Worm (Caenorhabditis elegans) whole organism, L2 larva: Measurements from ENCODE around the gene F13C5.1.

ENCODE experiments used
- C34F6.9 ChIP-seq: fragments of 150-350 bp; optimal IDR thresholded peaks from 2 replicates; lab custom pipeline; 2014; ENCODE audit warnings: missing biosample characterization, missing genetic modification characterization
- R02D3.7 ChIP-seq: fragments of 150-350 bp; optimal IDR thresholded peaks from 2 replicates; lab custom pipeline; 2014; ENCODE audit warnings: missing biosample characterization, missing genetic modification characterization
- ZK546.5 ChIP-seq: sonication (generic microtip); optimal IDR thresholded peaks from 2 replicates; lab custom pipeline; 2017; ENCODE audit warnings: missing biosample characterization, missing genetic modification characterization
- alr-1 ChIP-seq: fragments of 150-350 bp; optimal IDR thresholded peaks from 2 replicates; lab custom pipeline; 2014; ENCODE audit warnings: missing biosample characterization, missing genetic modification characterization
- blmp-1 ChIP-seq: sonication (generic microtip); optimal IDR thresholded peaks from 2 replicates; lab custom pipeline; 2017; ENCODE audit warnings: missing genetic modification characterization, mild to moderate bottlenecking, missing compliant biosample characterization, antibody characterized with exemption, moderate library complexity; ENCODE audit not compliant: insufficient read depth
- ceh-16 ChIP-seq: fragments of 150-350 bp; optimal IDR thresholded peaks from 2 replicates; lab custom pipeline; 2014; ENCODE audit warnings: missing biosample characterization, missing genetic modification characterization
- dmd-4 ChIP-seq: sonication (generic microtip); optimal IDR thresholded peaks from 2 replicates; lab custom pipeline; 2017; ENCODE audit warnings: missing biosample characterization, missing genetic modification characterization
- egl-27 ChIP-seq: sonication (generic microtip); optimal IDR thresholded peaks from 3 replicates; lab custom pipeline; 2017; ENCODE audit warnings: missing biosample characterization, missing genetic modification reagents, missing genetic modification characterization
- elt-3 ChIP-seq: sonication (generic microtip); optimal IDR thresholded peaks from 2 replicates; lab custom pipeline; 2017; ENCODE audit warnings: missing biosample characterization, missing genetic modification characterization
- fos-1 ChIP-seq: fragments of 150-350 bp; optimal IDR thresholded peaks from 2 replicates; lab custom pipeline; 2014; ENCODE audit warnings: missing biosample characterization, missing genetic modification characterization
- gmeb-1 ChIP-seq: fragments of 150-350 bp; optimal IDR thresholded peaks from 2 replicates; lab custom pipeline; 2014; ENCODE audit warnings: missing biosample characterization, missing genetic modification characterization
- lin-11 ChIP-seq: fragments of 150-350 bp; sonication (generic microtip); optimal IDR thresholded peaks from 2 replicates; lab custom pipeline; 2014; ENCODE audit warnings: missing biosample characterization, missing genetic modification characterization, inconsistent platforms, mixed read lengths
- lin-39 ChIP-seq: fragments of 150-350 bp; optimal IDR thresholded peaks from 2 replicates; lab custom pipeline; 2014; ENCODE audit warnings: missing biosample characterization, missing genetic modification reagents, missing genetic modification characterization
- lsy-2 ChIP-seq, 2 experiments: fragments of 150-350 bp in 1 of 2; sonication (generic microtip) in 1 of 2; optimal IDR thresholded peaks; 2 replicates each; lab custom pipeline; 2014 to 2017; ENCODE audit warnings: missing biosample characterization in 2 of 2, missing genetic modification characterization in 2 of 2
- mdl-1 ChIP-seq, 2 experiments: fragments of 150-350 bp in 1 of 2; sonication (generic microtip) in 1 of 2; optimal IDR thresholded peaks; 2 replicates each; lab custom pipeline; 2017; ENCODE audit warnings: missing biosample characterization in 2 of 2, missing genetic modification characterization in 2 of 2
- nhr-10 ChIP-seq: sonication (generic microtip); optimal IDR thresholded peaks from 2 replicates; lab custom pipeline; 2017; ENCODE audit warnings: missing biosample characterization, missing genetic modification characterization
- nhr-12 ChIP-seq: fragments of 150-350 bp; optimal IDR thresholded peaks from 2 replicates; lab custom pipeline; 2014; ENCODE audit warnings: missing biosample characterization, missing genetic modification characterization
- nhr-129 ChIP-seq: fragments of 150-350 bp; optimal IDR thresholded peaks from 2 replicates; lab custom pipeline; 2014; ENCODE audit warnings: missing biosample characterization, missing genetic modification characterization
- nhr-21 ChIP-seq: fragments of 150-350 bp; optimal IDR thresholded peaks from 2 replicates; lab custom pipeline; 2014; ENCODE audit warnings: missing biosample characterization, missing genetic modification characterization
- nhr-237 ChIP-seq: fragments of 150-350 bp; optimal IDR thresholded peaks from 2 replicates; lab custom pipeline; 2014; ENCODE audit warnings: missing biosample characterization, missing genetic modification characterization
- nhr-25 ChIP-seq: fragments of 150-350 bp; sonication (generic microtip); optimal IDR thresholded peaks from 3 replicates; lab custom pipeline; 2014; ENCODE audit warnings: missing biosample characterization, missing genetic modification characterization
- nhr-6 ChIP-seq: fragments of 150-350 bp; optimal IDR thresholded peaks from 2 replicates; lab custom pipeline; 2014; ENCODE audit warnings: missing biosample characterization, missing genetic modification characterization
- nhr-77 ChIP-seq: fragments of 150-350 bp; optimal IDR thresholded peaks from 2 replicates; lab custom pipeline; 2014; ENCODE audit warnings: missing biosample characterization, missing genetic modification characterization
- skn-1 ChIP-seq: sonication (generic microtip); optimal IDR thresholded peaks from 2 replicates; lab custom pipeline; 2017; ENCODE audit warnings: missing biosample characterization, missing genetic modification characterization
- sma-9 ChIP-seq, 2 experiments: fragments of 150-350 bp in 1 of 2; sonication (generic microtip) in 1 of 2; optimal IDR thresholded peaks; 2 replicates each; lab custom pipeline; 2014 to 2016; ENCODE audit warnings: missing genetic modification characterization in 2 of 2, mild to moderate bottlenecking in 1 of 2, missing biosample characterization in 1 of 2, missing compliant biosample characterization in 1 of 2, missing genetic modification reagents in 1 of 2, moderate library complexity in 1 of 2
- snpc-4 ChIP-seq: fragments of 150-350 bp; optimal IDR thresholded peaks from 2 replicates; lab custom pipeline; 2014; ENCODE audit warnings: missing biosample characterization, missing genetic modification characterization
- unc-39 ChIP-seq: fragments of 150-350 bp; optimal IDR thresholded peaks from 2 replicates; lab custom pipeline; 2014; ENCODE audit warnings: missing biosample characterization, missing genetic modification characterization
- unc-55 ChIP-seq: fragments of 150-350 bp; sonication (generic microtip); optimal IDR thresholded peaks from 3 replicates; lab custom pipeline; 2014; ENCODE audit warnings: missing biosample characterization, missing genetic modification reagents, missing genetic modification characterization
- ztf-11 ChIP-seq: sonication (generic microtip); optimal IDR thresholded peaks from 2 replicates; lab custom pipeline; 2017; ENCODE audit warnings: missing biosample characterization, missing genetic modification characterization
- ztf-4 ChIP-seq: fragments of 150-350 bp; optimal IDR thresholded peaks from 2 replicates; lab custom pipeline; 2014; ENCODE audit warnings: missing biosample characterization, missing genetic modification characterization

Gene F13C5.1

ce11 chrX:601860-602259 lies at the start of gene F13C5.1:
TSS of gene F13C5.1 (plus strand) at chrX:602160.
- TF ChIP-seq egl-27 = no peak
- TF ChIP-seq nhr-25 (tag; lab: Kevin White, UChicago) = no peak
- no peak for TF ChIP-seq skn-1 (tag; lab: Kevin White, UChicago)
- no peak for TF ChIP-seq nhr-21
- no peak for TF ChIP-seq elt-3 (tag; lab: Kevin White, UChicago)
- no peak for TF ChIP-seq gmeb-1 (tag; lab: Kevin White, UChicago)
- no peak for TF ChIP-seq nhr-6 (tag; lab: Kevin White, UChicago)
- TF ChIP-seq dmd-4 (tag; lab: Kevin White, UChicago) = no peak
- TF ChIP-seq unc-39 (tag; lab: Kevin White, UChicago) = no peak
- no peak for TF ChIP-seq lin-39 (tag; lab: Kevin White, UChicago)
- no peak for TF ChIP-seq unc-55 (GFP tag; lab: Kevin White, UChicago)
- TF ChIP-seq ztf-11 (tag; lab: Kevin White, UChicago) = no peak
- TF ChIP-seq ztf-4 (tag; lab: Kevin White, UChicago) = no peak
- TF ChIP-seq sma-9 (GFP tag; optimal IDR thresholded peaks at IDR 0.05; lab: Kevin White, UChicago) = no peak
- no peak for TF ChIP-seq sma-9 (tag; optimal IDR thresholded peaks at IDR 0.05; lab: Kevin White, UChicago)
- TF ChIP-seq, all 48 proteins: peak for 0

DNA sequence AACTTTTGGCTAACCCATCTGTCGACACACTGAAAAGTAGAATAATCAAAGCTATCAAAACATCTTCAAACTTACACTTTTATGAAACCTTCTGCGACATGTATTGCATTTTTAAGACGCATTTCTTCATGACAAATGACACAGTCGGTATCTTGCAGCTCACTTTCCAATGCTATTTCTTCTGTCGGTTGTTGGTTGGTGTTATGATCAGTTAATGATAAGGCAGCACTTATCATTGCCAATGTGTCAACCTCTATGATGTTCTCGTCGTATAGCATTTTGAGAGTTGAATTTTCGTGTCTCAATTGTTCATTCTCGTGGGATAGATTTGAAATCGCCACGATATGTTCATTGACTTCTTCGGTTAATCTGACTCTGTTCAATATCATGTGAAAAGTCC lies 48.5 kb upstream of the F13C5.1 start:
- TF ChIP-seq lin-11 (tag; lab: Kevin White, UChicago) (no peak), ZK546.5 (no peak), fos-1 (peak; percentile 97), skn-1 (tag; lab: Kevin White, UChicago) (no peak), mdl-1 (tag; optimal IDR thresholded peaks at IDR 0.05; lab: Kevin White, UChicago) (no peak), nhr-77 (no peak), unc-39 (tag; lab: Kevin White, UChicago) (no peak), sma-9 (GFP tag; optimal IDR thresholded peaks at IDR 0.05; lab: Kevin White, UChicago) (peak; percentile 5), sma-9 (tag; optimal IDR thresholded peaks at IDR 0.05; lab: Kevin White, UChicago) (no peak)
- TF ChIP-seq, all 48 proteins: peak for 2

ce11 chrX:553875-554274 lies 48.1 kb upstream of the F13C5.1 start, which contains the start of gene F57C12.6:
TSS of gene F57C12.6 (minus strand) at chrX:553975.
- TF ChIP-seq lin-39 (tag; lab: Kevin White, UChicago) (no peak), nhr-25 (tag; lab: Kevin White, UChicago) (no peak), blmp-1 (no peak)

ce11 chrX:555043-555791 lies 46.7 kb upstream of the F13C5.1 start:
- TF ChIP-seq fos-1 (peak; percentile 64), nhr-21 (no peak)

ce11 chrX:557195-557594 lies 44.8 kb upstream of the F13C5.1 start, which contains the start of gene hlh-19:
TSS of gene hlh-19 (minus strand) at chrX:557295.
- TF ChIP-seq ztf-11 (tag; lab: Kevin White, UChicago) (no peak), nhr-237 (tag; lab: Kevin White, UChicago) (no peak), C34F6.9 (tag; lab: Kevin White, UChicago) (no peak), ceh-16 (no peak), nhr-129 (tag; lab: Kevin White, UChicago) (no peak), nhr-12 (no peak), nhr-25 (tag; lab: Kevin White, UChicago) (no peak), blmp-1 (no peak), nhr-10 (tag; lab: Kevin White, UChicago) (no peak), lsy-2 (tag; optimal IDR thresholded peaks at IDR 0.05; lab: Kevin White, UChicago) (no peak), alr-1 (tag; lab: Kevin White, UChicago) (no peak), elt-3 (tag; lab: Kevin White, UChicago) (no peak), R02D3.7 (tag; lab: Kevin White, UChicago) (no peak), ZK546.5 (no peak)

DNA sequence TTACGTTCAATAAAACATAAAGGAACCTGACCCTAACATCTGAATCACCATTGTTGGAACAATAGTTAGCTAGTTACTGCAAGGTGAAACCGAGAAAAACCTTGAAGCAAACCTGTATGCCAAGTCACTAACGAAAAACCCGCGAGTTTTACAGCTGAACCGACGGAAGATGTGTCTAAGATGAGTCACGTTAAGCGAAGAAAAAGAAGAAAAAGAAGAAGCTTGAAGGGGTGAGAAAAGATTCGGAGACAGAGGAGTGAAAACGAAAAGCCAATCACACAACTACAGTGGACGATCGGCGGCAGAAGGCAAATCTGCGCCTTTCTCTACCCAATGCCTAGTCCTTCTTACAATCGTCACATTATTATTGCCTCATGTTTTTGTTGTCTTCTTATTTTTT lies 44.1 kb upstream of the F13C5.1 start, which contains the start of gene nas-38:
Gene nas-38, plus strand, starts transcription at position 301 of the 400 bp plus-strand sequence.
- no peak for TF ChIP-seq snpc-4 (tag; lab: Kevin White, UChicago)
- peak; percentile 42 for TF ChIP-seq nhr-25 (tag; lab: Kevin White, UChicago)
